Fruit fly (Drosophila melanogaster): ENCODE data around the gene Alg14.

The Alg14 gene

DNA sequence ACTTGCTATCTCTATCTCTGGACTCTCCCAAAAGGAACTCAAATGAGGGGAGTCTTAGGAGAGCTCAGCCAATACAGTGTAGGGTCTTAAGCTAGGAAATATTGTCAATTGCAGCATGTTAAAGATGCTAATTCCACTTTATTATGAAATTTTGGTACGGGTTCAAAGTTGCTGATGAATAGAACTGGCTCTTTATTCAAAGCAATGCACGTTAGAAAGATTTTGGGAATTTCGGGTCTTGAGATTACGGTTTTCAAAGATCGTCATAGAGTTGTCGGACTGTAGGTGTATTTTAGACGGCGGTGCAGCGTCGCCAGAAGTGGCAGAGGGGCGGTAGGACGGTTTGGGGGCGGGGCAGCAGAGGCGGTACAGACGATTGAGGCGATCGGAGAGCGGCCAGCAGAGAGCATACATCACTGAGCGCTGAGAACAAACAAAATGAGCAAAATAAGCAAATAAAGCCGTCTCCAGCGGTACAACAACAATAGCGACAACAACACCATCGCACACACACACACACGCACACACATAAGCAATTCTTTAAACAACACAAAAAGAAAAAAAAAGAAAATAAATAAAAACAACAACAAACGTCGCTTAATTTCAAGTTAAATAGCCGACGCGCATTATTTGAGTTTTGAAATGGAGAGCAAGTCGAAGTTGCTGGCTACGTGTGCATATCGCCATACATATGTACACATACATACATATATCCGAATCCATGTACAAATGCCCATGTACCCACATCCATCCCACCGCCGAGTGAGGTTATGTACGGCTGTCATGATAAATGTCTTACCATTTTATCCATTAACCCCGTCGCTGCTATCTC lies 25.7 kb downstream of the Alg14 start (continued):
- no peak for TF ChIP-seq ash1 (GFP tag; optimal IDR thresholded peaks at IDR 0.05)
- no peak for TF ChIP-seq D (optimal IDR thresholded peaks at IDR 0.05)
- TF ChIP-seq D (GFP tag; optimal IDR thresholded peaks at IDR 0.05) = no peak
- peak; percentile 6; the same call in 1 of the 2 replicates for TF ChIP-seq peb (GFP tag; IDR thresholded peaks at IDR 0.05)
- no peak for TF ChIP-seq Dll (GFP tag; IDR thresholded peaks at IDR 0.05; ENCODE audit: partially characterized antibody)
- no peak for TF ChIP-seq CG18011 (GFP tag; optimal IDR thresholded peaks at IDR 0.05)
- TF ChIP-seq aop (GFP tag; IDR thresholded peaks at IDR 0.05) = no peak
- TF ChIP-seq ATbp (GFP tag; optimal IDR thresholded peaks at IDR 0.05) = peak; percentile 71
- TF ChIP-seq CG1529 (GFP tag; optimal IDR thresholded peaks at IDR 0.05) = no peak
- peak; percentile 13 for TF ChIP-seq ac (GFP tag; optimal IDR thresholded peaks at IDR 0.05)
- TF ChIP-seq gro (GFP tag; optimal IDR thresholded peaks at IDR 0.05) = no peak
- TF ChIP-seq Usf (GFP tag; optimal IDR thresholded peaks at IDR 0.05) = no peak
- TF ChIP-seq CG17612 (GFP tag; IDR thresholded peaks at IDR 0.05) = no peak
- TF ChIP-seq lab (GFP tag; optimal IDR thresholded peaks at IDR 0.05) = peak; percentile 24
- TF ChIP-seq CG10543 (GFP tag; optimal IDR thresholded peaks at IDR 0.05) = peak; percentile 17
- 0 out of 2 replicates have a peak, but pooled peaks have one; percentile 20 for TF ChIP-seq CG5953 (GFP tag; IDR thresholded peaks at IDR 0.05)
- peak; percentile 25 for TF ChIP-seq Asciz (GFP tag; optimal IDR thresholded peaks at IDR 0.05)
- no peak for TF ChIP-seq bab2 (GFP tag; optimal IDR thresholded peaks at IDR 0.05)
- TF ChIP-seq sqz (GFP tag; optimal IDR thresholded peaks at IDR 0.05) = peak; percentile 39
- TF ChIP-seq CG2712 (tag; optimal IDR thresholded peaks at IDR 0.05) = peak; percentile 41
- TF ChIP-seq jumu (GFP tag; optimal IDR thresholded peaks at IDR 0.05) = no peak
- TF ChIP-seq CG9876 (GFP tag; optimal IDR thresholded peaks at IDR 0.05) = no peak
- peak; percentile 33 for TF ChIP-seq CG33557 (GFP tag; optimal IDR thresholded peaks at IDR 0.05)
- TF ChIP-seq Med (GFP tag) = peak; percentile 71
- TF ChIP-seq CG8290 (GFP tag; optimal IDR thresholded peaks at IDR 0.05) = no peak
- peak in 1 of 2 experiments; percentile 7 for TF ChIP-seq CG8290 (tag; optimal IDR thresholded peaks at IDR 0.05)
- TF ChIP-seq tgo (GFP tag; IDR thresholded peaks at IDR 0.05) = no peak
- no peak; the same call in 2 of the 3 replicates for TF ChIP-seq B-H1 (GFP tag; IDR thresholded peaks at IDR 0.05)
- no peak for TF ChIP-seq CG15479 (GFP tag; optimal IDR thresholded peaks at IDR 0.05)
- TF ChIP-seq NC2β (GFP tag; optimal IDR thresholded peaks at IDR 0.05) = no peak
- TF ChIP-seq CG8359 (GFP tag; optimal IDR thresholded peaks at IDR 0.05; ENCODE audit: borderline replicate concordance) = peak; percentile 28
- TF ChIP-seq CG7839 (tag; optimal IDR thresholded peaks at IDR 0.05) = peak; percentile 24
- TF ChIP-seq CG6254 (GFP tag; optimal IDR thresholded peaks at IDR 0.05) = peak; percentile 20
- TF ChIP-seq CG6813 (GFP tag; optimal IDR thresholded peaks at IDR 0.05) = peak; percentile 67
- TF ChIP-seq CG16779 (GFP tag; IDR thresholded peaks at IDR 0.05) = no peak
- peak; percentile 5 for TF ChIP-seq CG1233 (GFP tag; optimal IDR thresholded peaks at IDR 0.05)
- TF ChIP-seq sim (GFP tag; IDR thresholded peaks at IDR 0.05) = no peak
- TF ChIP-seq CG2129 (GFP tag; IDR thresholded peaks at IDR 0.05; ENCODE audit: partially characterized antibody) = no peak
- TF ChIP-seq tna (GFP tag; IDR thresholded peaks at IDR 0.05; ENCODE audit: partially characterized antibody) = no peak
- TF ChIP-seq CG3407 (GFP tag; optimal IDR thresholded peaks at IDR 0.05) = peak; percentile 57
- peak; percentile 21 for TF ChIP-seq Blimp-1 (GFP tag; optimal IDR thresholded peaks at IDR 0.05)
- TF ChIP-seq CG2678 (tag; optimal IDR thresholded peaks at IDR 0.05) = no peak
- no peak for TF ChIP-seq fu2 (GFP tag; optimal IDR thresholded peaks at IDR 0.05)
- 0 out of 2 replicates have a peak, but pooled peaks have one; percentile 19 for TF ChIP-seq Xrp1 (GFP tag; IDR thresholded peaks at IDR 0.05)
- TF ChIP-seq twi (tag; optimal IDR thresholded peaks at IDR 0.05) = no peak
- peak; percentile 87 for TF ChIP-seq bigmax (GFP tag; optimal IDR thresholded peaks at IDR 0.05)
- TF ChIP-seq Mes4 (GFP tag; optimal IDR thresholded peaks at IDR 0.05) = no peak
- TF ChIP-seq ara (GFP tag; IDR thresholded peaks at IDR 0.05) = peak; percentile 31; the same call in 1 of the 2 replicates
- no peak for TF ChIP-seq CG11695 (GFP tag; IDR thresholded peaks at IDR 0.05)
